Worm (Caenorhabditis elegans) whole organism, midembryonic: Measurements from ENCODE around the gene hrg-4.

Experiments used
- cog-1 ChIP-seq: sonication (generic microtip); optimal IDR thresholded peaks from 2 replicates; lab custom pipeline; 2016; ENCODE audit warnings: missing genetic modification characterization, missing compliant biosample characterization
- flt-1 ChIP-seq: fragments of 200-800 bp; sonication (Bioruptor generic); IDR thresholded peaks from 2 replicates; pipeline ENCODE4 v1.3.6; 2022; ENCODE audit warnings: missing genetic modification characterization, missing compliant biosample characterization
- klf-2 ChIP-seq: fragments of 200-800 bp; sonication (Bioruptor generic); conservative IDR thresholded peaks from 2 replicates; pipeline ENCODE4 v1.3.6; 2022; ENCODE audit warnings: missing genetic modification reagents, missing genetic modification characterization, missing compliant biosample characterization
- med-1 ChIP-seq: sonication (generic microtip); optimal IDR thresholded peaks from 2 replicates; lab custom pipeline; 2017; ENCODE audit warnings: missing genetic modification characterization, mild to moderate bottlenecking, missing compliant biosample characterization, antibody characterized with exemption, missing genetic modification reagents; ENCODE audit not compliant: insufficient read depth
- ref-1 ChIP-seq: fragments of 200-800 bp; sonication (Bioruptor generic); conservative IDR thresholded peaks from 2 replicates; pipeline ENCODE4 v1.3.6; 2022; ENCODE audit warnings: missing genetic modification reagents, missing genetic modification characterization, missing compliant biosample characterization
- ztf-23 ChIP-seq: fragments of 200-800 bp; sonication (Bioruptor generic); IDR thresholded peaks from 2 replicates; pipeline ENCODE4 v1.3.6; 2022; ENCODE audit warnings: missing genetic modification reagents, missing genetic modification characterization, missing compliant biosample characterization
- ztf-29 ChIP-seq: fragments of 200-800 bp; sonication (Bioruptor generic); IDR thresholded peaks from 2 replicates; pipeline ENCODE4 v1.3.6; 2022; ENCODE audit warnings: missing genetic modification reagents, missing genetic modification characterization, missing compliant biosample characterization

- TF ChIP-seq klf-2: no peak
- TF ChIP-seq ztf-23 (GFP tag; lab: Robert Waterston, UW): no peak
- no peak for TF ChIP-seq ztf-29 (GFP tag; lab: Robert Waterston, UW)
- TF ChIP-seq cog-1 (tag; lab: Kevin White, UChicago): no peak
- TF ChIP-seq med-1 (GFP tag; lab: Kevin White, UChicago): no peak
- no peak for TF ChIP-seq flt-1
- no peak for TF ChIP-seq ref-1 (GFP tag; lab: Robert Waterston, UW)
These were observed 26.5 kb downstream of the hrg-4 start, which contains the start of gene F13H10.1 for ce11 chrIV:11004273-11004672.
